Worm (Caenorhabditis elegans) whole organism, L2 larva: ENCODE data around the gene ZC395.4.

ENCODE experiments used
- ceh-16 ChIP-seq: fragments of 150-350 bp; optimal IDR thresholded peaks from 2 replicates; lab custom pipeline; 2014; ENCODE audit warnings: missing biosample characterization, missing genetic modification characterization
- crh-2 ChIP-seq: sonication (generic microtip); optimal IDR thresholded peaks from 2 replicates; lab custom pipeline; 2017; ENCODE audit warnings: missing biosample characterization, missing genetic modification characterization
- dmd-4 ChIP-seq: sonication (generic microtip); optimal IDR thresholded peaks from 2 replicates; lab custom pipeline; 2017; ENCODE audit warnings: missing biosample characterization, missing genetic modification characterization
- mdl-1 ChIP-seq, 2 experiments: fragments of 150-350 bp in 1 of 2; sonication (generic microtip) in 1 of 2; optimal IDR thresholded peaks; 2 replicates each; lab custom pipeline; 2017; ENCODE audit warnings: missing biosample characterization in 2 of 2, missing genetic modification characterization in 2 of 2
- nhr-11 ChIP-seq: fragments of 150-350 bp; optimal IDR thresholded peaks from 2 replicates; lab custom pipeline; 2014; ENCODE audit warnings: missing biosample characterization, missing genetic modification characterization
- nhr-23 ChIP-seq: fragments of 150-350 bp; optimal IDR thresholded peaks from 2 replicates; lab custom pipeline; 2014; ENCODE audit warnings: missing biosample characterization, missing genetic modification reagents, missing genetic modification characterization
- skn-1 ChIP-seq: sonication (generic microtip); optimal IDR thresholded peaks from 2 replicates; lab custom pipeline; 2017; ENCODE audit warnings: missing biosample characterization, missing genetic modification characterization
- snpc-4 ChIP-seq: fragments of 150-350 bp; optimal IDR thresholded peaks from 2 replicates; lab custom pipeline; 2014; ENCODE audit warnings: missing biosample characterization, missing genetic modification characterization
- unc-55 ChIP-seq: fragments of 150-350 bp; sonication (generic microtip); optimal IDR thresholded peaks from 3 replicates; lab custom pipeline; 2014; ENCODE audit warnings: missing biosample characterization, missing genetic modification reagents, missing genetic modification characterization
- zag-1 ChIP-seq: fragments of 150-350 bp; optimal IDR thresholded peaks from 2 replicates; lab custom pipeline; 2014; ENCODE audit warnings: missing biosample characterization, missing genetic modification characterization

DNA sequence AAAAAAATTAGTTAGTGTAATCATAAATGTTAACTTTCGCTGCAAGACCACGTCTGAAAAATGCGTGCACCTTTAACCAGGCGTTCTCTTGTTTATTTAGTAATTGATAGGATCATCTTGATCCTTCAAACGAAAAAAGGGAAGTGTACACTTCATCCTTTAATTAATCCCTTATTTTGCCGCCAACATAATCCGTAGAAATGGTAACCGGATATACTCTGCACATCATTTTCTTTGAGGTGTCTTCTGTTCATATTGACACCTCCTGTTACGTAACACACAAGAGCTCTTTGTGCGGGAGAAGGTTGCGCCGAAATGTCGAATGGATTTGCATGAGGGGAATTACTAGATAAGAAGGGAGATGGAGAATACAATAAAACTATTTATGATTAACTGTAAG lies 21.2 kb upstream of the ZC395.4 start:
- TF ChIP-seq zag-1 (tag; lab: Kevin White, UChicago) (no peak), nhr-23 (tag; lab: Kevin White, UChicago) (no peak), nhr-11 (tag; lab: Kevin White, UChicago) (no peak), skn-1 (tag; lab: Kevin White, UChicago) (no peak), ceh-16 (tag; lab: Kevin White, UChicago) (no peak), unc-55 (no peak), snpc-4 (no peak), mdl-1 (tag; optimal IDR thresholded peaks at IDR 0.05; lab: Kevin White, UChicago) (no peak), crh-2 (no peak), dmd-4 (no peak)
